Fruit fly (Drosophila melanogaster): ENCODE measurements around the gene PsGEF.

PsGEF gene

dm6 chrX:2337184-2337583 lies 50.3 kb downstream of the PsGEF start:
- TF ChIP-seq ss (GFP tag; optimal IDR thresholded peaks at IDR 0.05) (no peak), spab (GFP tag; optimal IDR thresholded peaks at IDR 0.05) (no peak), svp (GFP tag) (peak; percentile 77), CG32006 (GFP tag; optimal IDR thresholded peaks at IDR 0.05) (no peak)

dm6 chrX:2336428-2336827 lies 51.0 kb downstream of the PsGEF start:
- TF ChIP-seq CG7368 (GFP tag; optimal IDR thresholded peaks at IDR 0.05) (peak; percentile 22), achi (GFP tag; optimal IDR thresholded peaks at IDR 0.05) (peak; percentile 57), CG10631 (GFP tag; optimal IDR thresholded peaks at IDR 0.05) (peak; percentile 51), Ets21C (GFP tag; optimal IDR thresholded peaks at IDR 0.05) (no peak), net (GFP tag; optimal IDR thresholded peaks at IDR 0.05) (peak; percentile 20), Blimp-1 (GFP tag; optimal IDR thresholded peaks at IDR 0.05) (peak; percentile 11), CG10669 (GFP tag; optimal IDR thresholded peaks at IDR 0.05) (peak; percentile 72), CG6808 (GFP tag; optimal IDR thresholded peaks at IDR 0.05) (peak; percentile 51), pdm3 (GFP tag; optimal IDR thresholded peaks at IDR 0.05) (no peak), CG6854 (GFP tag; optimal IDR thresholded peaks at IDR 0.05) (no peak), CG11902 (GFP tag; optimal IDR thresholded peaks at IDR 0.05) (peak; percentile 11), CG9139 (GFP tag; optimal IDR thresholded peaks at IDR 0.05) (peak; percentile 29), dac (GFP tag; optimal IDR thresholded peaks at IDR 0.05) (no peak), CG3919 (GFP tag; optimal IDR thresholded peaks at IDR 0.05) (peak; percentile 47), dsx (GFP tag; optimal IDR thresholded peaks at IDR 0.05; ENCODE audit: poor library complexity, severe bottlenecking) (peak; percentile 65), CG3032 (tag; optimal IDR thresholded peaks at IDR 0.05) (peak; percentile 53), CG34406 (GFP tag; optimal IDR thresholded peaks at IDR 0.05) (peak; percentile 41), CG8319 (GFP tag; optimal IDR thresholded peaks at IDR 0.05) (no peak), CG4318 (GFP tag; optimal IDR thresholded peaks at IDR 0.05) (peak; percentile 24), fkh (GFP tag; optimal IDR thresholded peaks at IDR 0.05) (peak; percentile 63), topi (GFP tag; optimal IDR thresholded peaks at IDR 0.05) (peak; percentile 63), salr (GFP tag; optimal IDR thresholded peaks at IDR 0.05) (peak in 1 of 2 experiments; percentile 48), Eip75B (GFP tag; optimal IDR thresholded peaks at IDR 0.05) (peak; percentile 46), Lpt (GFP tag; optimal IDR thresholded peaks at IDR 0.05) (peak; percentile 20), spab (GFP tag; optimal IDR thresholded peaks at IDR 0.05) (peak; percentile 57), Hr38 (GFP tag; optimal IDR thresholded peaks at IDR 0.05) (no peak), CG6792 (GFP tag; optimal IDR thresholded peaks at IDR 0.05) (peak; percentile 54), ss (GFP tag; optimal IDR thresholded peaks at IDR 0.05) (peak; percentile 48 to 51), CG8119 (GFP tag; IDR thresholded peaks at IDR 0.05) (peak; percentile 56; the same call in 2 of the 3 replicates), CG8632 (GFP tag; optimal IDR thresholded peaks at IDR 0.05) (no peak), fd85E (GFP tag; optimal IDR thresholded peaks at IDR 0.05) (no peak), CG11762 (GFP tag; optimal IDR thresholded peaks at IDR 0.05; ENCODE audit: insufficient read depth) (no peak), vri (GFP tag; optimal IDR thresholded peaks at IDR 0.05) (no peak), Smox (GFP tag; optimal IDR thresholded peaks at IDR 0.05) (no peak), Met (GFP tag; optimal IDR thresholded peaks at IDR 0.05) (no peak), CG11294 (GFP tag; IDR thresholded peaks at IDR 0.05) (0 out of 2 replicates have a peak, but pooled peaks have one; percentile 11), cyc (GFP tag; optimal IDR thresholded peaks at IDR 0.05) (peak; percentile 48), CG6163 (GFP tag; IDR thresholded peaks at IDR 0.05) (peak; percentile 58), CG15336 (GFP tag; IDR thresholded peaks at IDR 0.05) (peak; percentile 33; the same call in 1 of the 2 replicates), lz (GFP tag; optimal IDR thresholded peaks at IDR 0.05) (peak; percentile 31), Sox102F (GFP tag; optimal IDR thresholded peaks at IDR 0.05) (no peak), acj6 (GFP tag; optimal IDR thresholded peaks at IDR 0.05) (peak; percentile 57), Sox15 (GFP tag; optimal IDR thresholded peaks at IDR 0.05) (peak; percentile 8), CG1621 (tag; optimal IDR thresholded peaks at IDR 0.05) (peak; percentile 61), fd59A (GFP tag; optimal IDR thresholded peaks at IDR 0.05) (peak; percentile 53), Hr39 (GFP tag; optimal IDR thresholded peaks at IDR 0.05) (peak; percentile 55), Sox14 (GFP tag; optimal IDR thresholded peaks at IDR 0.05) (peak; percentile 62), OdsH (GFP tag; optimal IDR thresholded peaks at IDR 0.05) (peak; percentile 54)
